Fruit fly (Drosophila melanogaster): Measurements from ENCODE around the gene CG4390.
A peak's percentile ranks its signal among the peaks of the same experiment; 100 is the strongest.

The CG4390 gene

dm6 chr3R:20031764-20032079 is 27.8 kb downstream of the CG4390 start, which contains the start of gene idc (continued):
- TF ChIP-seq CG14860 (GFP tag; IDR thresholded peaks at IDR 0.05; ENCODE audit: partially characterized antibody) (no peak), CG3838 (GFP tag; optimal IDR thresholded peaks at IDR 0.05) (no peak), CG4820 (GFP tag; optimal IDR thresholded peaks at IDR 0.05) (no peak), CG13287 (GFP tag; IDR thresholded peaks at IDR 0.05; ENCODE audit: partially characterized antibody) (no peak), en (GFP tag; optimal IDR thresholded peaks at IDR 0.05) (no peak), CG10543 (GFP tag; optimal IDR thresholded peaks at IDR 0.05) (no peak), Dll (GFP tag; IDR thresholded peaks at IDR 0.05; ENCODE audit: partially characterized antibody) (0 out of 4 replicates have a peak, but pooled peaks have one; percentile 16), fd102C (GFP tag; optimal IDR thresholded peaks at IDR 0.05) (no peak), gro (GFP tag; optimal IDR thresholded peaks at IDR 0.05) (no peak), YL-1 (GFP tag; optimal IDR thresholded peaks at IDR 0.05) (no peak), unc-4 (GFP tag; IDR thresholded peaks at IDR 0.05; ENCODE audit: partially characterized antibody) (no peak), Hr39 (optimal IDR thresholded peaks at IDR 0.05) (no peak), CG5180 (GFP tag; optimal IDR thresholded peaks at IDR 0.05) (no peak), Dref (GFP tag; IDR thresholded peaks at IDR 0.05) (0 out of 2 replicates have a peak, but pooled peaks have one; percentile 25), knrl (GFP tag; IDR thresholded peaks at IDR 0.05; ENCODE audit: partially characterized antibody) (no peak), CG9215 (GFP tag; IDR thresholded peaks at IDR 0.05) (no peak), kni (GFP tag; optimal IDR thresholded peaks at IDR 0.05) (no peak), ci (GFP tag; IDR thresholded peaks at IDR 0.05) (peak; percentile 53; the same call in 2 of the 3 replicates), CG17385 (GFP tag; optimal IDR thresholded peaks at IDR 0.05) (no peak), lmd (GFP tag; IDR thresholded peaks at IDR 0.05) (no peak), CG7372 (GFP tag; IDR thresholded peaks at IDR 0.05) (no peak), Jarid2 (GFP tag; optimal IDR thresholded peaks at IDR 0.05) (no peak), H2.0 (GFP tag; IDR thresholded peaks at IDR 0.05) (no peak), CG15601 (tag; optimal IDR thresholded peaks at IDR 0.05) (no peak), CG12299 (tag; optimal IDR thresholded peaks at IDR 0.05) (no peak), emc (GFP tag; optimal IDR thresholded peaks at IDR 0.05) (no peak), Pdp1 (GFP tag; optimal IDR thresholded peaks at IDR 0.05) (no peak), D (optimal IDR thresholded peaks at IDR 0.05) (no peak), D (GFP tag; optimal IDR thresholded peaks at IDR 0.05) (no peak), CG34224 (GFP tag; IDR thresholded peaks at IDR 0.05; ENCODE audit: partially characterized antibody) (no peak), Sox100B (GFP tag; optimal IDR thresholded peaks at IDR 0.05) (no peak), fu2 (GFP tag; optimal IDR thresholded peaks at IDR 0.05) (no peak), phol (tag; optimal IDR thresholded peaks at IDR 0.05) (no peak), eyg (GFP tag; optimal IDR thresholded peaks at IDR 0.05) (no peak), BtbVII (GFP tag; optimal IDR thresholded peaks at IDR 0.05) (no peak), sug (tag; optimal IDR thresholded peaks at IDR 0.05) (no peak), schlank (tag; optimal IDR thresholded peaks at IDR 0.05) (no peak), Tbp (GFP tag; optimal IDR thresholded peaks at IDR 0.05) (no peak), tx (GFP tag; optimal IDR thresholded peaks at IDR 0.05) (no peak), MBD-R2 (GFP tag; IDR thresholded peaks at IDR 0.05) (peak; percentile 59), Hand (GFP tag; optimal IDR thresholded peaks at IDR 0.05) (no peak), Elba2 (GFP tag; optimal IDR thresholded peaks at IDR 0.05) (no peak), CG16813 (GFP tag; IDR thresholded peaks at IDR 0.05; ENCODE audit: partially characterized antibody) (no peak), pita (GFP tag; optimal IDR thresholded peaks at IDR 0.05) (no peak), E2f1 (GFP tag; IDR thresholded peaks at IDR 0.05) (no peak)
